Fruit fly (Drosophila melanogaster) whole organism, embryonic: ENCODE results near the gene dikar.

ENCODE experiments used
- CG10209 ChIP-seq: fragments of 200-800 bp; sonication (Bioruptor generic); optimal IDR thresholded peaks from 3 replicates; lab custom pipeline; 2017; ENCODE audit warnings: missing biosample characterization, mild to moderate bottlenecking, missing genetic modification characterization, missing genetic modification reagents
- CG10274 ChIP-seq: fragments of 200-800 bp; sonication (Bioruptor generic); optimal IDR thresholded peaks from 3 replicates; lab custom pipeline; 2017; ENCODE audit warnings: missing biosample characterization, mild to moderate bottlenecking, missing genetic modification characterization
- CG12659 ChIP-seq: fragments of 200-800 bp; sonication (Bioruptor generic); optimal IDR thresholded peaks from 3 replicates; lab custom pipeline; 2017; ENCODE audit warnings: mild to moderate bottlenecking, missing biosample characterization, missing genetic modification reagents, missing genetic modification characterization
- CG14710 ChIP-seq: fragments of 200-800 bp; sonication (Bioruptor generic); optimal IDR thresholded peaks from 3 replicates; lab custom pipeline; 2019; ENCODE audit warnings: missing biosample characterization, mild to moderate bottlenecking, missing genetic modification characterization, moderate library complexity
- CG14965 ChIP-seq: fragments of 200-800 bp; sonication (Bioruptor generic); optimal IDR thresholded peaks from 2 replicates; lab custom pipeline; 2016; ENCODE audit warnings: missing biosample characterization, missing genetic modification characterization, borderline replicate concordance
- CG15011 ChIP-seq: fragments of 200-800 bp; sonication (Bioruptor generic); optimal IDR thresholded peaks from 3 replicates; lab custom pipeline; 2018; ENCODE audit warnings: missing biosample characterization, mild to moderate bottlenecking, missing genetic modification characterization
- CG16813 ChIP-seq: fragments of 200-800 bp; sonication (Bioruptor generic); IDR thresholded peaks from 3 replicates; pipeline ENCODE4 v1.3.6; 2022; ENCODE audit warnings: missing biosample characterization, missing genetic modification characterization; ENCODE audit not compliant: partially characterized antibody
- CG17186 ChIP-seq: fragments of 200-800 bp; sonication (Bioruptor generic); optimal IDR thresholded peaks from 3 replicates; lab custom pipeline; 2017; ENCODE audit warnings: missing biosample characterization, missing genetic modification reagents, missing genetic modification characterization
- CG17385 ChIP-seq: fragments of 200-800 bp; sonication (Bioruptor generic); optimal IDR thresholded peaks from 3 replicates; lab custom pipeline; 2018; ENCODE audit warnings: missing biosample characterization, mild to moderate bottlenecking, missing genetic modification characterization
- CG18011 ChIP-seq: fragments of 200-800 bp; sonication (Bioruptor generic); optimal IDR thresholded peaks from 2 replicates; lab custom pipeline; 2017; ENCODE audit warnings: missing biosample characterization, missing genetic modification characterization, mild to moderate bottlenecking, moderate library complexity, missing genotype
- CG18262 ChIP-seq: fragments of 200-800 bp; optimal IDR thresholded peaks from 3 replicates; lab custom pipeline; 2019; ENCODE audit warnings: missing biosample characterization, mild to moderate bottlenecking, missing genetic modification characterization, moderate library complexity
- CG18476 ChIP-seq: fragments of 200-800 bp; sonication (Bioruptor generic); optimal IDR thresholded peaks from 2 replicates; lab custom pipeline; 2016; ENCODE audit warnings: missing biosample characterization, mild to moderate bottlenecking, missing genetic modification characterization
- CG18599 ChIP-seq: fragments of 200-800 bp; sonication (Bioruptor generic); optimal IDR thresholded peaks from 3 replicates; lab custom pipeline; 2017; ENCODE audit warnings: missing biosample characterization, missing genetic modification characterization, mild to moderate bottlenecking, moderate library complexity, missing genetic modification reagents
- CG18764 ChIP-seq: fragments of 200-800 bp; sonication (Bioruptor generic); optimal IDR thresholded peaks from 3 replicates; lab custom pipeline; 2016; ENCODE audit warnings: missing biosample characterization, missing genetic modification characterization
- CG2120 ChIP-seq: fragments of 200-800 bp; sonication (Bioruptor generic); optimal IDR thresholded peaks from 3 replicates; lab custom pipeline; 2016; ENCODE audit warnings: missing biosample characterization, missing genetic modification characterization
- CG30020 ChIP-seq: fragments of 200-800 bp; optimal IDR thresholded peaks from 2 replicates; lab custom pipeline; 2019; ENCODE audit warnings: missing biosample characterization, mild to moderate bottlenecking, missing genetic modification characterization, moderate library complexity
- CG3847 ChIP-seq: fragments of 200-800 bp; sonication (Bioruptor generic); IDR thresholded peaks from 2 replicates; pipeline ENCODE4 v1.3.6; 2022; ENCODE audit warnings: missing biosample characterization, missing genetic modification characterization
- CG4404 ChIP-seq: fragments of 200-800 bp; sonication (Bioruptor generic); IDR thresholded peaks from 2 replicates; pipeline ENCODE4 v1.3.6; 2022; ENCODE audit warnings: missing biosample characterization, missing genetic modification characterization
- CG4617 ChIP-seq: fragments of 200-800 bp; sonication (Bioruptor generic); optimal IDR thresholded peaks from 3 replicates; lab custom pipeline; 2016; ENCODE audit warnings: missing biosample characterization, missing genetic modification characterization, borderline replicate concordance
- CHES-1-like ChIP-seq: fragments of 200-800 bp; sonication (Bioruptor generic); optimal IDR thresholded peaks from 2 replicates; lab custom pipeline; 2016; ENCODE audit warnings: missing biosample characterization, missing genetic modification characterization
- E2f2 ChIP-seq: fragments of 200-800 bp; sonication (Bioruptor generic); IDR thresholded peaks from 2 replicates; pipeline ENCODE4 v1.3.6; 2022; ENCODE audit warnings: missing biosample characterization, missing genetic modification characterization
- Fer1 ChIP-seq: fragments of 200-800 bp; sonication (Bioruptor generic); optimal IDR thresholded peaks from 2 replicates; lab custom pipeline; 2017; ENCODE audit warnings: missing biosample characterization, mild to moderate bottlenecking, missing genetic modification characterization
- Hey ChIP-seq: fragments of 200-800 bp; sonication (Bioruptor generic); optimal IDR thresholded peaks from 3 replicates; lab custom pipeline; 2018; ENCODE audit warnings: missing biosample characterization, mild to moderate bottlenecking, missing genetic modification characterization
- Nf-YB ChIP-seq: fragments of 200-800 bp; sonication (Bioruptor generic); optimal IDR thresholded peaks from 3 replicates; lab custom pipeline; 2019; ENCODE audit warnings: missing biosample characterization, mild to moderate bottlenecking, missing genetic modification characterization, moderate library complexity
- Oli ChIP-seq: fragments of 200-800 bp; sonication (Bioruptor generic); optimal IDR thresholded peaks from 2 replicates; lab custom pipeline; 2018; ENCODE audit warnings: missing biosample characterization, mild to moderate bottlenecking, missing genetic modification characterization, moderate library complexity
- Pdp1 ChIP-seq, 2 experiments: fragments of 200-800 bp; sonication (Bioruptor generic); optimal IDR thresholded peaks; 3 replicates each; lab custom pipeline; 2016; ENCODE audit warnings: missing biosample characterization in 2 of 2, missing genetic modification characterization in 2 of 2, mild to moderate bottlenecking in 1 of 2, moderate library complexity in 1 of 2
- Rx ChIP-seq: fragments of 200-800 bp; sonication (Bioruptor generic); IDR thresholded peaks from 2 replicates; pipeline ENCODE4 v1.3.6; 2022; ENCODE audit warnings: missing biosample characterization, missing genetic modification characterization
- Sox100B ChIP-seq: fragments of 200-800 bp; sonication (Bioruptor generic); optimal IDR thresholded peaks from 3 replicates; lab custom pipeline; 2018; ENCODE audit warnings: missing biosample characterization, mild to moderate bottlenecking, missing genetic modification characterization
- Xrp1 ChIP-seq: fragments of 200-800 bp; sonication (Bioruptor generic); IDR thresholded peaks from 2 replicates; pipeline ENCODE4 v1.3.6; 2022; ENCODE audit warnings: missing biosample characterization, missing genetic modification characterization
- YL-1 ChIP-seq: fragments of 200-800 bp; sonication (Bioruptor generic); optimal IDR thresholded peaks from 3 replicates; lab custom pipeline; 2017; ENCODE audit warnings: missing biosample characterization, mild to moderate bottlenecking, missing genetic modification characterization
- bsh ChIP-seq, 2 experiments: fragments of 200-800 bp; sonication (Bioruptor generic); optimal IDR thresholded peaks; 2 replicates each; lab custom pipeline; 2017 to 2018; ENCODE audit warnings: mild to moderate bottlenecking in 2 of 2, missing biosample characterization in 2 of 2, missing genetic modification characterization in 2 of 2, moderate library complexity in 1 of 2
- caup ChIP-seq: fragments of 200-800 bp; sonication (Bioruptor generic); optimal IDR thresholded peaks from 3 replicates; lab custom pipeline; 2017; ENCODE audit warnings: missing biosample characterization, mild to moderate bottlenecking, missing genetic modification characterization, moderate library complexity; ENCODE audit not compliant: severe bottlenecking
- corto ChIP-seq: fragments of 200-800 bp; sonication (Bioruptor generic); optimal IDR thresholded peaks from 2 replicates; lab custom pipeline; 2016; ENCODE audit warnings: missing biosample characterization, mild to moderate bottlenecking, missing genetic modification characterization, moderate library complexity
- da ChIP-seq: fragments of 200-800 bp; sonication (Bioruptor generic); optimal IDR thresholded peaks from 2 replicates; lab custom pipeline; 2016; ENCODE audit warnings: missing biosample characterization, missing genetic modification characterization
- dati ChIP-seq: fragments of 200-800 bp; sonication (Bioruptor generic); IDR thresholded peaks from 2 replicates; pipeline ENCODE4 v1.3.6; 2022; ENCODE audit warnings: missing biosample characterization, missing genetic modification characterization
- disco-r ChIP-seq: fragments of 200-800 bp; sonication (Bioruptor generic); optimal IDR thresholded peaks from 2 replicates; lab custom pipeline; 2016; ENCODE audit warnings: missing biosample characterization, missing genetic modification characterization
- dysf ChIP-seq: fragments of 200-800 bp; sonication (Bioruptor generic); IDR thresholded peaks from 3 replicates; pipeline ENCODE4 v1.3.6; 2022; ENCODE audit warnings: missing biosample characterization, missing genetic modification characterization
- ewg ChIP-seq: fragments of 200-800 bp; sonication (Bioruptor generic); optimal IDR thresholded peaks from 3 replicates; lab custom pipeline; 2017; ENCODE audit warnings: mild to moderate bottlenecking, missing biosample characterization, missing genetic modification reagents, missing genetic modification characterization
- gfzf ChIP-seq: fragments of 200-800 bp; sonication (Bioruptor generic); optimal IDR thresholded peaks from 2 replicates; lab custom pipeline; 2016; ENCODE audit warnings: missing biosample characterization, mild to moderate bottlenecking, missing genetic modification characterization, moderate library complexity
- jing ChIP-seq: fragments of 200-800 bp; sonication (Bioruptor generic); optimal IDR thresholded peaks from 2 replicates; lab custom pipeline; 2018; ENCODE audit warnings: missing biosample characterization, mild to moderate bottlenecking, missing genetic modification characterization
- jumu ChIP-seq: fragments of 200-800 bp; sonication (Bioruptor generic); optimal IDR thresholded peaks from 3 replicates; lab custom pipeline; 2016; ENCODE audit warnings: missing biosample characterization, missing genetic modification characterization
- maf-S ChIP-seq: fragments of 200-800 bp; sonication (Bioruptor generic); optimal IDR thresholded peaks from 2 replicates; lab custom pipeline; 2016; ENCODE audit warnings: missing biosample characterization, missing genetic modification characterization
- mirr ChIP-seq: fragments of 200-800 bp; sonication (Bioruptor generic); optimal IDR thresholded peaks from 3 replicates; lab custom pipeline; 2018; ENCODE audit warnings: missing biosample characterization, mild to moderate bottlenecking, missing genetic modification characterization
- mld ChIP-seq: fragments of 200-800 bp; sonication (Bioruptor generic); IDR thresholded peaks from 3 replicates; pipeline ENCODE4 v1.3.6; 2022; ENCODE audit warnings: missing biosample characterization, missing genetic modification characterization; ENCODE audit not compliant: partially characterized antibody
- psq ChIP-seq: fragments of 200-800 bp; sonication (Bioruptor generic); optimal IDR thresholded peaks from 2 replicates; lab custom pipeline; 2017; ENCODE audit warnings: missing biosample characterization, missing genetic modification characterization
- pzg ChIP-seq: fragments of 200-800 bp; sonication (Bioruptor generic); optimal IDR thresholded peaks from 3 replicates; lab custom pipeline; 2018; ENCODE audit warnings: missing biosample characterization, mild to moderate bottlenecking, missing genetic modification characterization, moderate library complexity
- ttk ChIP-seq: fragments of 200-800 bp; sonication (Bioruptor generic); IDR thresholded peaks from 2 replicates; pipeline ENCODE4 v2.1.2; 2022; ENCODE audit warnings: missing biosample characterization, missing genetic modification characterization
- wdn ChIP-seq: fragments of 200-800 bp; sonication (Bioruptor generic); IDR thresholded peaks from 2 replicates; pipeline ENCODE4 v1.3.6; 2022; ENCODE audit warnings: missing biosample characterization, missing genetic modification characterization
- z ChIP-seq: fragments of 200-800 bp; sonication (Bioruptor generic); IDR thresholded peaks from 3 replicates; pipeline ENCODE4 v1.3.6; 2022; ENCODE audit warnings: missing biosample characterization, missing genetic modification characterization

dikar gene

dm6 chr3L:6703368-6703807 is 39.6 kb downstream of the dikar start, which contains the start of gene SP1173 (continued):
- TF ChIP-seq CG18764 (GFP tag; lab: Kevin White, UChicago) (no peak), CG4617 (GFP tag; lab: Kevin White, UChicago) (no peak), maf-S (no peak), Nf-YB (no peak), CG16813 (GFP tag; lab: Robert Waterston, UW) (peak; percentile 38; the same call in 1 of the 3 replicates), CG3847 (GFP tag; lab: Robert Waterston, UW) (peak; percentile 35; the same call in 1 of the 2 replicates), wdn (GFP tag; lab: Robert Waterston, UW) (no peak), CG10209 (GFP tag; lab: Kevin White, UChicago) (no peak), jumu (GFP tag; lab: Kevin White, UChicago) (peak; percentile 23), Xrp1 (GFP tag; lab: Robert Waterston, UW) (peak; percentile 35; the same call in 1 of the 2 replicates), dati (GFP tag; lab: Robert Waterston, UW) (no peak), ttk (GFP tag; lab: Robert Waterston, UW) (peak; percentile 34; the same call in 1 of the 2 replicates), corto (no peak), CG2120 (no peak), CG12659 (GFP tag; lab: Kevin White, UChicago) (peak; percentile 40), Hey (tag; lab: Kevin White, UChicago) (peak; percentile 7), CG14965 (GFP tag; lab: Kevin White, UChicago) (no peak), mirr (GFP tag; lab: Kevin White, UChicago) (peak; percentile 66), Oli (tag; lab: Kevin White, UChicago) (peak; percentile 7), CG18262 (tag; lab: Kevin White, UChicago) (no peak), E2f2 (GFP tag; lab: Robert Waterston, UW) (peak; percentile 54), CG17385 (peak; percentile 40), dysf (GFP tag; lab: Robert Waterston, UW) (no peak; the same call in 2 of the 3 replicates), pzg (GFP tag; lab: Kevin White, UChicago) (peak; percentile 12), Fer1 (GFP tag; lab: Kevin White, UChicago) (peak; percentile 62), CHES-1-like (GFP tag; lab: Kevin White, UChicago) (peak; percentile 1), CG30020 (no peak), CG17186 (GFP tag; lab: Kevin White, UChicago) (peak; percentile 35), Pdp1 (GFP tag; optimal IDR thresholded peaks at IDR 0.05; lab: Kevin White, UChicago) (peak in 1 of 2 experiments; percentile 42), caup (GFP tag; lab: Kevin White, UChicago) (peak; percentile 65), disco-r (GFP tag; lab: Kevin White, UChicago) (no peak), bsh (GFP tag; optimal IDR thresholded peaks at IDR 0.05; lab: Kevin White, UChicago) (peak in 1 of 2 experiments; percentile 23), mld (GFP tag; lab: Robert Waterston, UW) (0 out of 3 replicates have a peak, but pooled peaks have one; percentile 19), CG18599 (peak; percentile 15), CG4404 (GFP tag; lab: Robert Waterston, UW) (no peak), CG10274 (no peak), da (GFP tag; lab: Kevin White, UChicago) (no peak), gfzf (GFP tag; lab: Kevin White, UChicago) (no peak), CG14710 (tag; lab: Kevin White, UChicago) (no peak), YL-1 (GFP tag; lab: Kevin White, UChicago) (no peak), CG15011 (GFP tag; lab: Kevin White, UChicago) (no peak), CG18476 (GFP tag; lab: Kevin White, UChicago) (no peak), jing (GFP tag; lab: Kevin White, UChicago) (no peak), ewg (GFP tag; lab: Kevin White, UChicago) (peak; percentile 16), Rx (no peak), Sox100B (no peak), z (GFP tag; lab: Robert Waterston, UW) (no peak), CG18011 (GFP tag; lab: Kevin White, UChicago) (no peak), psq (GFP tag; lab: Kevin White, UChicago) (no peak)
